Fruit fly (Drosophila melanogaster): ENCODE results near the gene CycG.

Gene CycG

dm6 chr3R:31596071-31596883 is 16.2 kb downstream of the CycG start, which contains the start of gene RpL6 (continued):
- TF ChIP-seq acj6 (GFP tag; optimal IDR thresholded peaks at IDR 0.05) (no peak), vri (GFP tag; optimal IDR thresholded peaks at IDR 0.05) (peak; percentile 5), CG6163 (GFP tag; IDR thresholded peaks at IDR 0.05) (no peak), fkh (GFP tag; optimal IDR thresholded peaks at IDR 0.05) (peak; percentile 39), CG34406 (GFP tag; optimal IDR thresholded peaks at IDR 0.05) (no peak), CG11294 (GFP tag; IDR thresholded peaks at IDR 0.05) (no peak), dsx (GFP tag; optimal IDR thresholded peaks at IDR 0.05; ENCODE audit: poor library complexity, severe bottlenecking) (no peak), Eip78C (GFP tag) (peak; percentile 63), CG6808 (GFP tag; optimal IDR thresholded peaks at IDR 0.05) (peak; percentile 52), esn (GFP tag; optimal IDR thresholded peaks at IDR 0.05) (peak; percentile 23), ss (GFP tag; optimal IDR thresholded peaks at IDR 0.05) (no peak), Eip75B (GFP tag; optimal IDR thresholded peaks at IDR 0.05) (no peak), CG4318 (GFP tag; optimal IDR thresholded peaks at IDR 0.05) (no peak), Eip93F (GFP tag; optimal IDR thresholded peaks at IDR 0.05) (no peak)

DNA sequence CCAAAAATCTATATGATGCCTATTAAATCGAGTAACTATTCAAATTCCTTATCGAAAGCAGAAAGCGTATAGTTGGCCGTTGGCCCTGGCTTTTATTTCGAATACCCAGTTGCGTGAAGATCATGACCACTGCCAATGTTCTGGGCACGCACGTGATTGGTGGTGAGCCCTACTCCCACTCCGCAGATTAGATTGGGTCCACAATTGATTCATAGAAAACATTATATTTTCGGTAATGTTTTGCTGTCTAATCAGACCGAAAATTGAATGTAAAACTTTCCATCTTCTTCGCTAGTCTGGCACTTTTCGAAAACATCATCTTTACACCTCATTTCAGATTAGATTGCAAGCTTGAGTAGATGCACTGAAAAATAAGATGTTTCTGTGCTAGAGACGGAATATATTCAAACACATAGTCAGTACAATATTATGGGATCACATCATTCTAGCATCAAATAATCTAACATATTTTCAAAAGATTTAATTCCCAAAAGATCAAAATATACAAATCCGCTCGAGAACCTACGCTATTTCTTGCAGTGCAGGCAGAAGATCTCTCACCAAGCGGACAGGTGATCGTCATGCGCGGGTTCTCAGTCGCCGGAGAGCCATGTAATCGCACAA is 20.1 kb downstream of the CycG start, which contains the start of gene CG1774:
CG1774 (plus strand) TSS at position 548 of the 624 bp plus-strand sequence.
- TF ChIP-seq achi (GFP tag; optimal IDR thresholded peaks at IDR 0.05) (no peak), Sox102F (GFP tag; optimal IDR thresholded peaks at IDR 0.05) (no peak), CG8119 (GFP tag; IDR thresholded peaks at IDR 0.05) (peak; percentile 59), topi (GFP tag; optimal IDR thresholded peaks at IDR 0.05) (peak; percentile 69), CG11294 (GFP tag; IDR thresholded peaks at IDR 0.05) (peak; percentile 60; the same call in 1 of the 2 replicates), Lpt (GFP tag; optimal IDR thresholded peaks at IDR 0.05) (no peak), Smox (GFP tag; optimal IDR thresholded peaks at IDR 0.05) (no peak), dac (GFP tag; optimal IDR thresholded peaks at IDR 0.05) (no peak), Eip78C (GFP tag) (peak; percentile 86), CG10631 (GFP tag; optimal IDR thresholded peaks at IDR 0.05) (no peak), Hr38 (GFP tag; optimal IDR thresholded peaks at IDR 0.05) (no peak), OdsH (GFP tag; optimal IDR thresholded peaks at IDR 0.05) (no peak), fd85E (GFP tag; optimal IDR thresholded peaks at IDR 0.05) (no peak), lz (GFP tag; optimal IDR thresholded peaks at IDR 0.05) (peak; percentile 71), CG1621 (tag; optimal IDR thresholded peaks at IDR 0.05) (no peak), Ets96B (tag; optimal IDR thresholded peaks at IDR 0.05) (peak; percentile 13), Met (GFP tag; optimal IDR thresholded peaks at IDR 0.05) (peak; percentile 58), CG6792 (GFP tag; optimal IDR thresholded peaks at IDR 0.05) (peak; percentile 42), CG8319 (GFP tag; optimal IDR thresholded peaks at IDR 0.05) (no peak), esn (GFP tag; optimal IDR thresholded peaks at IDR 0.05) (peak; percentile 64), Eip93F (GFP tag; optimal IDR thresholded peaks at IDR 0.05) (peak; percentile 23), fkh (GFP tag; optimal IDR thresholded peaks at IDR 0.05) (peak; percentile 30), CG6808 (GFP tag; optimal IDR thresholded peaks at IDR 0.05) (no peak), Hr4 (GFP tag; optimal IDR thresholded peaks at IDR 0.05) (no peak), CG10669 (GFP tag; optimal IDR thresholded peaks at IDR 0.05) (no peak), CG16779 (tag; optimal IDR thresholded peaks at IDR 0.05) (peak; percentile 39), CG4318 (GFP tag; optimal IDR thresholded peaks at IDR 0.05) (no peak), salr (GFP tag; optimal IDR thresholded peaks at IDR 0.05) (no peak), net (GFP tag; optimal IDR thresholded peaks at IDR 0.05) (no peak), CG32006 (GFP tag; optimal IDR thresholded peaks at IDR 0.05) (no peak), Hr39 (GFP tag; optimal IDR thresholded peaks at IDR 0.05) (peak; percentile 65), Gug (GFP tag; IDR thresholded peaks at IDR 0.05) (peak; percentile 66), cyc (GFP tag; optimal IDR thresholded peaks at IDR 0.05) (peak; percentile 66), pdm3 (GFP tag; optimal IDR thresholded peaks at IDR 0.05) (no peak), CG7368 (GFP tag; optimal IDR thresholded peaks at IDR 0.05) (no peak), CG31627 (GFP tag; optimal IDR thresholded peaks at IDR 0.05) (peak; percentile 70), CG8632 (GFP tag; optimal IDR thresholded peaks at IDR 0.05) (peak; percentile 7), ss (GFP tag; optimal IDR thresholded peaks at IDR 0.05) (no peak), CG3032 (tag; optimal IDR thresholded peaks at IDR 0.05) (peak; percentile 1), vri (GFP tag; optimal IDR thresholded peaks at IDR 0.05) (peak; percentile 87), CG11762 (GFP tag; optimal IDR thresholded peaks at IDR 0.05; ENCODE audit: insufficient read depth) (peak; percentile 14), Ets21C (GFP tag; optimal IDR thresholded peaks at IDR 0.05) (peak; percentile 50)
